Fruit fly (Drosophila melanogaster): ENCODE measurements around the gene CG14352.

CG14352 gene

dm6 chr2L:1568631-1569030 is 42.6 kb upstream of the CG14352 start (continued):
- TF ChIP-seq Eip78C (GFP tag) (peak; percentile 82), lz (GFP tag; optimal IDR thresholded peaks at IDR 0.05) (peak; percentile 44), CG6163 (GFP tag; IDR thresholded peaks at IDR 0.05) (peak; percentile 49; the same call in 1 of the 3 replicates), fkh (GFP tag; optimal IDR thresholded peaks at IDR 0.05) (no peak), svp (GFP tag) (peak; percentile 85), CG11902 (GFP tag; optimal IDR thresholded peaks at IDR 0.05) (peak; percentile 18), Eip75B (GFP tag; optimal IDR thresholded peaks at IDR 0.05) (peak; percentile 49), CG11762 (GFP tag; optimal IDR thresholded peaks at IDR 0.05; ENCODE audit: insufficient read depth) (no peak), Sox15 (GFP tag; optimal IDR thresholded peaks at IDR 0.05) (peak; percentile 22), CG1621 (tag; optimal IDR thresholded peaks at IDR 0.05) (no peak), CG11294 (GFP tag; IDR thresholded peaks at IDR 0.05) (0 out of 2 replicates have a peak, but pooled peaks have one; percentile 18), Eip93F (GFP tag; optimal IDR thresholded peaks at IDR 0.05) (no peak)

- TF ChIP-seq achi (GFP tag; optimal IDR thresholded peaks at IDR 0.05) (peak; percentile 1), CG3919 (GFP tag; optimal IDR thresholded peaks at IDR 0.05) (peak; percentile 27), svp (GFP tag) (peak; percentile 74), CG7368 (GFP tag; optimal IDR thresholded peaks at IDR 0.05) (peak; percentile 34), Smox (GFP tag; optimal IDR thresholded peaks at IDR 0.05) (peak; percentile 9), Hr39 (GFP tag; optimal IDR thresholded peaks at IDR 0.05) (peak; percentile 43), CG34406 (GFP tag; optimal IDR thresholded peaks at IDR 0.05) (peak; percentile 6), CG11762 (GFP tag; optimal IDR thresholded peaks at IDR 0.05; ENCODE audit: insufficient read depth) (peak; percentile 3), topi (GFP tag; optimal IDR thresholded peaks at IDR 0.05) (peak; percentile 10), Met (GFP tag; optimal IDR thresholded peaks at IDR 0.05) (peak; percentile 55), cyc (GFP tag; optimal IDR thresholded peaks at IDR 0.05) (peak; percentile 37), CG11902 (GFP tag; optimal IDR thresholded peaks at IDR 0.05) (peak; percentile 20)
These were observed 40.7 kb upstream of the CG14352 start for dm6 chr2L:1570483-1570882.

- TF ChIP-seq CG1621 (tag; optimal IDR thresholded peaks at IDR 0.05) (no peak), CG6276 (GFP tag; optimal IDR thresholded peaks at IDR 0.05) (peak; percentile 27), Eip93F (GFP tag; optimal IDR thresholded peaks at IDR 0.05) (no peak), Lpt (GFP tag; optimal IDR thresholded peaks at IDR 0.05) (peak; percentile 24), Gug (GFP tag; IDR thresholded peaks at IDR 0.05) (no peak), topi (GFP tag; optimal IDR thresholded peaks at IDR 0.05) (no peak), CG34406 (GFP tag; optimal IDR thresholded peaks at IDR 0.05) (no peak), Hr4 (GFP tag; optimal IDR thresholded peaks at IDR 0.05) (peak; percentile 57), CG11294 (GFP tag; IDR thresholded peaks at IDR 0.05) (no peak), Eip75B (GFP tag; optimal IDR thresholded peaks at IDR 0.05) (peak; percentile 44), CG15336 (GFP tag; IDR thresholded peaks at IDR 0.05) (no peak), Sox102F (GFP tag; optimal IDR thresholded peaks at IDR 0.05) (peak; percentile 47), Met (GFP tag; optimal IDR thresholded peaks at IDR 0.05) (peak; percentile 56), CG3032 (tag; optimal IDR thresholded peaks at IDR 0.05) (peak; percentile 62), fkh (GFP tag; optimal IDR thresholded peaks at IDR 0.05) (no peak), esn (GFP tag; optimal IDR thresholded peaks at IDR 0.05) (peak; percentile 57), CG11762 (GFP tag; optimal IDR thresholded peaks at IDR 0.05; ENCODE audit: insufficient read depth) (peak; percentile 32), spab (GFP tag; optimal IDR thresholded peaks at IDR 0.05) (peak; percentile 38), Sox15 (GFP tag; optimal IDR thresholded peaks at IDR 0.05) (no peak), vri (GFP tag; optimal IDR thresholded peaks at IDR 0.05) (no peak), CG6792 (GFP tag; optimal IDR thresholded peaks at IDR 0.05) (peak; percentile 39), CG10669 (GFP tag; optimal IDR thresholded peaks at IDR 0.05) (peak; percentile 54), CG3919 (GFP tag; optimal IDR thresholded peaks at IDR 0.05) (peak; percentile 28), Ets96B (tag; optimal IDR thresholded peaks at IDR 0.05) (no peak), achi (GFP tag; optimal IDR thresholded peaks at IDR 0.05) (no peak), Eip78C (GFP tag) (peak; percentile 66), OdsH (GFP tag; optimal IDR thresholded peaks at IDR 0.05) (peak; percentile 51), CG16779 (tag; optimal IDR thresholded peaks at IDR 0.05) (no peak), svp (GFP tag) (peak; percentile 69), Sox14 (GFP tag; optimal IDR thresholded peaks at IDR 0.05) (peak; percentile 29), fd85E (GFP tag; optimal IDR thresholded peaks at IDR 0.05) (no peak), Hr39 (GFP tag; optimal IDR thresholded peaks at IDR 0.05) (peak; percentile 14), net (GFP tag; optimal IDR thresholded peaks at IDR 0.05) (peak; percentile 3), CG32006 (GFP tag; optimal IDR thresholded peaks at IDR 0.05) (peak; percentile 50), salr (GFP tag; optimal IDR thresholded peaks at IDR 0.05) (peak in 1 of 2 experiments; percentile 23), CG4318 (GFP tag; optimal IDR thresholded peaks at IDR 0.05) (peak; percentile 16), pdm3 (GFP tag; optimal IDR thresholded peaks at IDR 0.05) (peak; percentile 64), dsx (GFP tag; optimal IDR thresholded peaks at IDR 0.05; ENCODE audit: poor library complexity, severe bottlenecking) (no peak), CG8319 (GFP tag; optimal IDR thresholded peaks at IDR 0.05) (peak; percentile 45), Ets21C (GFP tag; optimal IDR thresholded peaks at IDR 0.05) (peak; percentile 22)
These were observed 37.2 kb upstream of the CG14352 start for dm6 chr2L:1574009-1574408.

Data from whole organism, prepupa.